Worm (Caenorhabditis elegans) whole organism, L3 larva: ENCODE measurements around the gene nhr-185.

Experiments used
- ZK546.5 ChIP-seq: sonication (generic microtip); optimal IDR thresholded peaks from 2 replicates; lab custom pipeline; 2017; ENCODE audit warnings: missing biosample characterization, missing genetic modification characterization
- aly-2 ChIP-seq: fragments of 150-350 bp; optimal IDR thresholded peaks from 2 replicates; lab custom pipeline; 2014; ENCODE audit warnings: missing biosample characterization, missing genetic modification characterization
- egl-27 ChIP-seq: sonication (generic microtip); optimal IDR thresholded peaks from 4 replicates; lab custom pipeline; 2017; ENCODE audit warnings: missing biosample characterization, missing genetic modification reagents, missing genetic modification characterization
- fos-1 ChIP-seq: fragments of 150-350 bp; optimal IDR thresholded peaks from 2 replicates; lab custom pipeline; 2014; ENCODE audit warnings: missing biosample characterization, missing genetic modification characterization
- lin-39 ChIP-seq: fragments of 150-350 bp; optimal IDR thresholded peaks from 2 replicates; lab custom pipeline; 2018; ENCODE audit warnings: missing biosample characterization, missing genetic modification reagents, missing genetic modification characterization
- nhr-11 ChIP-seq: fragments of 150-350 bp; optimal IDR thresholded peaks from 2 replicates; lab custom pipeline; 2014; ENCODE audit warnings: missing biosample characterization, missing genetic modification characterization
- nhr-12 ChIP-seq: fragments of 150-350 bp; optimal IDR thresholded peaks from 2 replicates; lab custom pipeline; 2014; ENCODE audit warnings: missing biosample characterization, missing genetic modification characterization
- nhr-237 ChIP-seq: fragments of 150-350 bp; optimal IDR thresholded peaks from 2 replicates; lab custom pipeline; 2014; ENCODE audit warnings: missing biosample characterization, missing genetic modification characterization
- pqm-1 ChIP-seq: fragments of 150-350 bp; optimal IDR thresholded peaks from 2 replicates; lab custom pipeline; 2017; ENCODE audit warnings: missing biosample characterization, missing genetic modification characterization, inconsistent platforms
- skn-1 ChIP-seq: fragments of 150-350 bp; optimal IDR thresholded peaks from 2 replicates; lab custom pipeline; 2014; ENCODE audit warnings: missing biosample characterization, missing genetic modification characterization
- ztf-11 ChIP-seq: fragments of 150-350 bp; optimal IDR thresholded peaks from 2 replicates; lab custom pipeline; 2014; ENCODE audit warnings: missing biosample characterization, missing genetic modification characterization
- ztf-4 ChIP-seq: fragments of 150-350 bp; optimal IDR thresholded peaks from 2 replicates; lab custom pipeline; 2014; ENCODE audit warnings: missing biosample characterization, missing genetic modification characterization

DNA sequence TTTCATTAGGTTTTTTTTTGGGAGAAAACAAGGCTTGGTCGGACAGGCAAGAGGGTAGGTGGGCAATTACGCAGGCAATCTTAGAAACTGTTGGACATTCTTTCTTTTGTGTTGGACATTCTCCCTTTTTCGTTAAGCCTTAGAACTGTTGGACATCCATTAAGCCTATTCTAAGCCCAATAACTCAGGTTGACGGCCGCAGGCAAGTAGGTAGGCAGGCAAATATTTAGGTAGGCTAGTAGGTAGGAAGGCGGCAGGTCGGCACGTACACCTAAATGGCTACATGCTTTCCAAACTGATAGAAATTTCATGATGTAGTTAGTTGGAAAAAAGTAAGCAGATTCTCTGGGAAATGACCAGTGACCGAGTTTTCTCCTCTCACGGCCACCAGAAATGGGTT, 15.1 kb downstream of the nhr-185 start:
- TF ChIP-seq lin-39 (no peak), nhr-11 (tag; lab: Kevin White, UChicago) (no peak), nhr-12 (tag; lab: Kevin White, UChicago) (no peak), fos-1 (tag; lab: Kevin White, UChicago) (no peak), skn-1 (tag; lab: Kevin White, UChicago) (no peak), pqm-1 (tag; lab: Kevin White, UChicago) (no peak), egl-27 (no peak), ztf-11 (no peak), ZK546.5 (tag; lab: Kevin White, UChicago) (no peak), aly-2 (no peak), ztf-4 (tag; lab: Kevin White, UChicago) (no peak), nhr-237 (tag; lab: Kevin White, UChicago) (no peak)
